Worm (Caenorhabditis elegans): ENCODE results near the gene let-653.

DNA sequence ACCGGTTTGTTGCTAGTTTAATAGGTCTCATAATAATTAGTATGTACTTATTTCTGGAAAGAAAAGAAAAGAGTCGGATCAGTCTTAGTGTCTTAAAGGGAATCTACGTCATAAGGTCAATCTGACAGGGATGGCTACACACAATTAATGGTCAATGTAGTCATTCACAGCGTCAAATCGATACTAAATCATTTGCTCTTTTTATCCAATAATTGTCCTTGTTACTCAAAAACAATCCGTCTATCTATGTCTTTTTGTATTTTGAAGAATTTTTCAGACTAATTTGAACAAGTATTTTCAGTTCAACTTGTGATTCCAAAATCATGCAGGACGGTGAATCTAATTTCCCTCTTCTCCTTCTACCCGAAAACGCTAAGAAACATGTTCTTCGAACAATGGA lies 46.8 kb upstream of the let-653 start, which contains the start of gene fbxb-3:
- TF ChIP-seq nhr-237 (tag; optimal IDR thresholded peaks at IDR 0.05) (no peak), flh-1 (GFP tag; optimal IDR thresholded peaks at IDR 0.05) (no peak), mab-5 (tag; optimal IDR thresholded peaks at IDR 0.05) (no peak), mep-1 (tag; optimal IDR thresholded peaks at IDR 0.05) (no peak), nhr-12 (tag; optimal IDR thresholded peaks at IDR 0.05) (no peak), unc-62 (GFP tag; optimal IDR thresholded peaks at IDR 0.05) (no peak), ceh-83 (GFP tag; optimal IDR thresholded peaks at IDR 0.05) (no peak), sptf-1 (tag; optimal IDR thresholded peaks at IDR 0.05) (no peak), lin-13 (tag; optimal IDR thresholded peaks at IDR 0.05) (no peak), ceh-39 (tag; optimal IDR thresholded peaks at IDR 0.05) (no peak), cnd-1 (tag; optimal IDR thresholded peaks at IDR 0.05) (no peak)
